Worm (Caenorhabditis elegans) whole organism, young adult: ENCODE measurements around the gene ogt-1.

Experiments used
- B0336.3 ChIP-seq: fragments of 200-800 bp; sonication (Bioruptor generic); IDR thresholded peaks from 2 replicates; pipeline ENCODE4 v1.3.6; 2022; ENCODE audit warnings: missing genetic modification characterization, missing compliant biosample characterization
- C17E4.6 ChIP-seq: fragments of 200-800 bp; sonication (Bioruptor generic); IDR thresholded peaks from 2 replicates; pipeline ENCODE4 v1.3.6; 2022; ENCODE audit warnings: missing genetic modification reagents, missing genetic modification characterization, missing compliant biosample characterization
- F49E8.2 ChIP-seq: sonication (generic microtip); optimal IDR thresholded peaks from 3 replicates; lab custom pipeline; 2017; ENCODE audit warnings: missing genetic modification characterization, mild to moderate bottlenecking, missing compliant biosample characterization, antibody characterized with exemption, moderate library complexity; ENCODE audit not compliant: insufficient read depth
- F52B5.7 ChIP-seq: sonication (generic microtip); optimal IDR thresholded peaks from 2 replicates; lab custom pipeline; 2016; ENCODE audit warnings: mild to moderate bottlenecking, missing genetic modification characterization, missing compliant biosample characterization
- K11D2.4 ChIP-seq: fragments of 200-800 bp; sonication (Bioruptor generic); IDR thresholded peaks from 2 replicates; pipeline ENCODE4 v1.3.6; 2022; ENCODE audit warnings: missing genetic modification reagents, missing genetic modification characterization, missing compliant biosample characterization
- Y53G8AR.9 ChIP-seq: fragments of 200-800 bp; sonication (Bioruptor generic); conservative IDR thresholded peaks from 2 replicates; pipeline ENCODE4 v1.3.6; 2022; ENCODE audit warnings: missing genetic modification reagents, missing genetic modification characterization, missing compliant biosample characterization
- Y56A3A.18 ChIP-seq: fragments of 200-800 bp; sonication (Bioruptor generic); IDR thresholded peaks from 2 replicates; pipeline ENCODE4 v1.3.6; 2022; ENCODE audit warnings: missing genetic modification reagents, missing genetic modification characterization, missing compliant biosample characterization
- Y95B8A.8 ChIP-seq: fragments of 200-800 bp; sonication (Bioruptor generic); IDR thresholded peaks from 2 replicates; pipeline ENCODE4 v1.3.6; 2022; ENCODE audit warnings: missing genetic modification reagents, missing genetic modification characterization, missing compliant biosample characterization
- aptf-3 ChIP-seq: fragments of 200-800 bp; sonication (Bioruptor generic); IDR thresholded peaks from 2 replicates; pipeline ENCODE4 v1.3.6; 2022; ENCODE audit warnings: missing genetic modification characterization, missing compliant biosample characterization
- atf-7 ChIP-seq: sonication (generic microtip); optimal IDR thresholded peaks from 2 replicates; lab custom pipeline; 2017; ENCODE audit warnings: mild to moderate bottlenecking, missing genetic modification characterization, missing compliant biosample characterization
- attf-3 ChIP-seq: fragments of 200-800 bp; sonication (Bioruptor generic); conservative IDR thresholded peaks from 2 replicates; pipeline ENCODE4 v1.3.6; 2022; ENCODE audit warnings: missing genetic modification reagents, missing genetic modification characterization, missing compliant biosample characterization
- attf-5 ChIP-seq: fragments of 200-800 bp; sonication (Bioruptor generic); optimal IDR thresholded peaks from 2 replicates; lab custom pipeline; 2018; ENCODE audit warnings: mild to moderate bottlenecking, missing genetic modification characterization, missing compliant biosample characterization
- ceh-79 ChIP-seq: sonication (generic microtip); optimal IDR thresholded peaks from 2 replicates; lab custom pipeline; 2017; ENCODE audit warnings: mild to moderate bottlenecking, missing genetic modification characterization, missing compliant biosample characterization
- ceh-91 ChIP-seq: fragments of 200-800 bp; sonication (Bioruptor generic); IDR thresholded peaks from 2 replicates; pipeline ENCODE4 v1.3.6; 2022; ENCODE audit warnings: missing genetic modification reagents, missing genetic modification characterization, missing compliant biosample characterization
- dox-1 ChIP-seq: fragments of 200-800 bp; sonication (Bioruptor generic); IDR thresholded peaks from 2 replicates; pipeline ENCODE4 v1.3.6; 2022; ENCODE audit warnings: missing genetic modification reagents, missing genetic modification characterization, missing compliant biosample characterization
- dpl-1 ChIP-seq: fragments of 150-350 bp; optimal IDR thresholded peaks from 2 replicates; lab custom pipeline; 2014; ENCODE audit warnings: missing biosample characterization, missing genetic modification reagents, missing genetic modification characterization
- egl-18 ChIP-seq: fragments of 200-800 bp; sonication (Bioruptor generic); IDR thresholded peaks from 2 replicates; pipeline ENCODE4 v1.3.6; 2022; ENCODE audit warnings: missing genetic modification reagents, missing genetic modification characterization, missing compliant biosample characterization
- ekl-4 ChIP-seq: fragments of 200-800 bp; sonication (Bioruptor generic); IDR thresholded peaks from 2 replicates; pipeline ENCODE4 v1.3.6; 2022; ENCODE audit warnings: missing genetic modification reagents, missing genetic modification characterization, missing compliant biosample characterization
- gei-17 ChIP-seq: fragments of 200-800 bp; sonication (Bioruptor generic); optimal IDR thresholded peaks from 2 replicates; lab custom pipeline; 2018; ENCODE audit warnings: mild to moderate bottlenecking, missing genetic modification characterization, missing compliant biosample characterization
- him-1 ChIP-seq: sonication (generic microtip); optimal IDR thresholded peaks from 2 replicates; lab custom pipeline; 2016; ENCODE audit warnings: missing genotype, missing genetic modification reagents, missing genetic modification characterization, missing compliant biosample characterization
- hlh-26 ChIP-seq: fragments of 200-800 bp; sonication (Bioruptor generic); conservative IDR thresholded peaks from 2 replicates; pipeline ENCODE4 v1.3.6; 2022; ENCODE audit warnings: missing genetic modification reagents, missing genetic modification characterization, missing compliant biosample characterization
- hmg-1.2 ChIP-seq: fragments of 200-800 bp; sonication (Bioruptor generic); IDR thresholded peaks from 2 replicates; pipeline ENCODE4 v1.3.6; 2022; ENCODE audit warnings: missing genetic modification reagents, missing genetic modification characterization, missing compliant biosample characterization
- hrde-1 ChIP-seq: sonication (generic microtip); optimal IDR thresholded peaks from 2 replicates; lab custom pipeline; 2016; ENCODE audit warnings: missing genetic modification characterization, mild to moderate bottlenecking, missing compliant biosample characterization, moderate library complexity, missing genotype, missing genetic modification reagents, borderline replicate concordance
- let-607 ChIP-seq, 2 experiments: fragments of 200-800 bp in 1 of 2; sonication (Bioruptor generic) in 1 of 2; sonication (generic microtip) in 1 of 2; optimal IDR thresholded peaks; 2 replicates each; lab custom pipeline; 2016 to 2018; ENCODE audit warnings: mild to moderate bottlenecking in 2 of 2, missing compliant biosample characterization in 2 of 2, missing genetic modification characterization in 2 of 2, moderate library complexity in 2 of 2, missing genotype in 1 of 2
- lir-1 ChIP-seq: fragments of 200-800 bp; sonication (Bioruptor generic); conservative IDR thresholded peaks from 2 replicates; pipeline ENCODE4 v1.3.6; 2022; ENCODE audit warnings: missing genetic modification reagents, missing genetic modification characterization, missing compliant biosample characterization
- madf-3 ChIP-seq: fragments of 200-800 bp; sonication (Bioruptor generic); IDR thresholded peaks from 2 replicates; pipeline ENCODE4 v1.3.6; 2022; ENCODE audit warnings: missing genetic modification reagents, missing genetic modification characterization, missing compliant biosample characterization
- madf-6 ChIP-seq: fragments of 200-800 bp; sonication (Bioruptor generic); IDR thresholded peaks from 2 replicates; pipeline ENCODE4 v1.3.6; 2022; ENCODE audit warnings: missing genetic modification reagents, missing genetic modification characterization, missing compliant biosample characterization
- mcd-1 ChIP-seq: fragments of 200-800 bp; sonication (Bioruptor generic); IDR thresholded peaks from 2 replicates; pipeline ENCODE4 v1.3.6; 2022; ENCODE audit warnings: missing genetic modification reagents, missing genetic modification characterization, missing compliant biosample characterization
- mxl-1 ChIP-seq: sonication (generic microtip); optimal IDR thresholded peaks from 2 replicates; lab custom pipeline; 2016; ENCODE audit warnings: missing genetic modification characterization, missing compliant biosample characterization
- nfya-1 ChIP-seq: sonication (generic microtip); optimal IDR thresholded peaks from 2 replicates; lab custom pipeline; 2017; ENCODE audit warnings: antibody characterized with exemption, missing compliant biosample characterization, missing genetic modification characterization, borderline replicate concordance; ENCODE audit not compliant: insufficient read depth
- nfya-2 ChIP-seq: fragments of 200-800 bp; sonication (Bioruptor generic); IDR thresholded peaks from 2 replicates; pipeline ENCODE4 v1.3.6; 2022; ENCODE audit warnings: missing genetic modification reagents, missing genetic modification characterization, missing compliant biosample characterization
- nfyb-1 ChIP-seq: fragments of 200-800 bp; sonication (Bioruptor generic); IDR thresholded peaks from 2 replicates; pipeline ENCODE4 v1.3.6; 2022; ENCODE audit warnings: missing genetic modification reagents, missing genetic modification characterization, missing compliant biosample characterization
- pbrm-1 ChIP-seq: fragments of 200-800 bp; sonication (Bioruptor generic); IDR thresholded peaks from 2 replicates; pipeline ENCODE4 v1.3.6; 2022; ENCODE audit warnings: missing genetic modification reagents, missing genetic modification characterization, missing compliant biosample characterization
- pha-4 ChIP-seq: fragments of 150-350 bp; sonication (generic microtip); optimal IDR thresholded peaks from 2 replicates; lab custom pipeline; 2014; ENCODE audit warnings: missing biosample characterization, missing genetic modification reagents, missing genetic modification characterization
- rcor-1 ChIP-seq: fragments of 200-800 bp; sonication (Bioruptor generic); IDR thresholded peaks from 2 replicates; pipeline ENCODE4 v1.3.6; 2022; ENCODE audit warnings: missing genetic modification reagents, missing genetic modification characterization, missing compliant biosample characterization
- sdz-38 ChIP-seq: sonication (generic microtip); optimal IDR thresholded peaks from 2 replicates; lab custom pipeline; 2016; ENCODE audit warnings: missing genotype, missing genetic modification characterization, missing compliant biosample characterization
- snpc-1.1 ChIP-seq: sonication (generic microtip); optimal IDR thresholded peaks from 2 replicates; lab custom pipeline; 2017; ENCODE audit warnings: missing genetic modification characterization, mild to moderate bottlenecking, missing compliant biosample characterization, antibody characterized with exemption, moderate library complexity, missing genotype, missing genetic modification reagents; ENCODE audit not compliant: insufficient read depth
- snpc-1.3 ChIP-seq: sonication (generic microtip); optimal IDR thresholded peaks from 2 replicates; lab custom pipeline; 2017; ENCODE audit warnings: missing genetic modification characterization, mild to moderate bottlenecking, missing compliant biosample characterization, antibody characterized with exemption, moderate library complexity, missing genotype, missing genetic modification reagents; ENCODE audit not compliant: insufficient read depth
- snpc-3.4 ChIP-seq: sonication (generic microtip); optimal IDR thresholded peaks from 2 replicates; lab custom pipeline; 2017; ENCODE audit warnings: missing genetic modification characterization, mild to moderate bottlenecking, missing compliant biosample characterization, antibody characterized with exemption, moderate library complexity, missing genotype, missing genetic modification reagents
- tbp1 ChIP-seq: fragments of 200-800 bp; sonication (Bioruptor generic); optimal IDR thresholded peaks from 2 replicates; lab custom pipeline; 2018; ENCODE audit warnings: mild to moderate bottlenecking, missing genetic modification characterization, missing compliant biosample characterization
- tlf-1 ChIP-seq: fragments of 200-800 bp; sonication (Bioruptor generic); optimal IDR thresholded peaks from 2 replicates; lab custom pipeline; 2018; ENCODE audit warnings: mild to moderate bottlenecking, missing genetic modification characterization, missing compliant biosample characterization
- xnd-1 ChIP-seq: sonication (generic microtip); optimal IDR thresholded peaks from 2 replicates; lab custom pipeline; 2016; ENCODE audit warnings: missing genotype, missing genetic modification reagents, missing genetic modification characterization, missing compliant biosample characterization
- ztf-18 ChIP-seq: sonication (generic microtip); optimal IDR thresholded peaks from 2 replicates; lab custom pipeline; 2016; ENCODE audit warnings: missing genotype, mild to moderate bottlenecking, missing genetic modification characterization, missing compliant biosample characterization
- ztf-25 ChIP-seq: fragments of 200-800 bp; sonication (Bioruptor generic); IDR thresholded peaks from 2 replicates; pipeline ENCODE4 v1.3.6; 2022; ENCODE audit warnings: missing genetic modification reagents, missing genetic modification characterization, missing compliant biosample characterization
- ztf-28 ChIP-seq: fragments of 200-800 bp; sonication (Bioruptor generic); IDR thresholded peaks from 2 replicates; pipeline ENCODE4 v1.3.6; 2022; ENCODE audit warnings: missing genetic modification reagents, missing genetic modification characterization, missing compliant biosample characterization
- ztf-3 ChIP-seq: fragments of 200-800 bp; sonication (Bioruptor generic); optimal IDR thresholded peaks from 2 replicates; lab custom pipeline; 2018; ENCODE audit warnings: mild to moderate bottlenecking, missing genetic modification characterization, missing compliant biosample characterization

ogt-1 gene

DNA sequence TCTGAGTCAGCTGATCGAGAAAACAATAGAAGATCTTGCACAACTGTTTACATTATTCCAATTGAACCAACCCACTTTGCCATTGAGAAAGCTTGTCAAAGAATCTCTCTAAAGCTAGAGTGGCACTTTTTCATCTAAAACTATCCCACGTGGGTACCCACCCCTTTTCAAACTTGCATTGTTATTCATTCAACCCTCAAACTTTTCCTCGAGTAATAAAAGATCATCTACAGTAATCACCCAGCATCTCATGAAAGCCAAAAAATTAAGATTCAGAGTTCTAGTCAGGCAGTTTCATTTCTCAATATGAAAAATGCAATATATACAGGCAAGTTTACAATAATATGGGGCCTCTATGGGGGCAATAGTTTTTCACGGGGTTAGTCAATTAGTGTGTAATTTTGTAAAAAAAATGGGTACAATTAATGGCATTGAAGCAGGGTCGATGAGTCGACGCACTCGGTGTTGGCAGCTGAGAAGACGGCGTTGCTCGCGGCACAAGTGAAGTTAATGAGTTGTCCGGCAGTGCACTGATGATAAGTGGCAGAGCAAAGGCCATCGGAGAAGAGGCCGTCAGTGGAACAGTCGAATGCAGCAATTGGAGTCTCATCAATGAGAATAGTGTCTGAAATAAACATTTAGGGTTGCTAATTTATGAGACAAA is 51.7 kb downstream of the ogt-1 start (continued):
- TF ChIP-seq rcor-1 (GFP tag; lab: Robert Waterston, UW): peak; percentile 78; the same call in 1 of the 2 replicates
- TF ChIP-seq C17E4.6 (GFP tag; lab: Robert Waterston, UW): 0 out of 2 replicates have a peak, but pooled peaks have one; percentile 11
- TF ChIP-seq atf-7 (tag; lab: Kevin White, UChicago): peak; percentile 24
- peak; percentile 72 for TF ChIP-seq F52B5.7
- TF ChIP-seq tlf-1 (GFP tag; lab: Kevin White, UChicago): peak; percentile 82
- no peak for TF ChIP-seq egl-18 (GFP tag; lab: Robert Waterston, UW)
- no peak for TF ChIP-seq attf-3 (GFP tag; lab: Robert Waterston, UW)
- TF ChIP-seq F49E8.2 (tag; lab: Kevin White, UChicago): peak; percentile 88
- TF ChIP-seq attf-5 (GFP tag; lab: Kevin White, UChicago): peak; percentile 22
- no peak for TF ChIP-seq ceh-79
- peak; percentile 88 for TF ChIP-seq snpc-3.4 (tag; lab: Kevin White, UChicago)
- no peak for TF ChIP-seq mxl-1
- TF ChIP-seq lir-1: peak; percentile 23; the same call in 1 of the 2 replicates
- TF ChIP-seq hlh-26 (GFP tag; lab: Robert Waterston, UW): no peak
- peak; percentile 92 for TF ChIP-seq ekl-4 (GFP tag; lab: Robert Waterston, UW)
- TF ChIP-seq let-607 (tag; optimal IDR thresholded peaks at IDR 0.05; lab: Kevin White, UChicago): no peak
- no peak; the same call in none of the 2 replicates for TF ChIP-seq ceh-91
- TF ChIP-seq pha-4 (tag; lab: Kevin White, UChicago): no peak
- TF ChIP-seq ztf-18 (tag; lab: Kevin White, UChicago): peak; percentile 38
- peak; percentile 59 for TF ChIP-seq xnd-1
- TF ChIP-seq ztf-25 (GFP tag; lab: Robert Waterston, UW): peak; percentile 72; the same call in 1 of the 2 replicates
- peak; percentile 85 for TF ChIP-seq madf-3 (GFP tag; lab: Robert Waterston, UW)
- TF ChIP-seq nfya-1: no peak
- TF ChIP-seq ztf-3: no peak
- peak; percentile 35 for TF ChIP-seq tbp1 (GFP tag; lab: Kevin White, UChicago)
- 0 out of 2 replicates have a peak, but pooled peaks have one; percentile 22 for TF ChIP-seq aptf-3 (GFP tag; lab: Robert Waterston, UW)
- TF ChIP-seq dpl-1 (GFP tag; lab: Kevin White, UChicago): no peak
- TF ChIP-seq Y53G8AR.9 (GFP tag; lab: Robert Waterston, UW): peak; percentile 83
- TF ChIP-seq nfya-2 (GFP tag; lab: Robert Waterston, UW): 0 out of 2 replicates have a peak, but pooled peaks have one; percentile 22
- no peak; the same call in 1 of the 2 replicates for TF ChIP-seq nfyb-1 (GFP tag; lab: Robert Waterston, UW)
- peak; percentile 96 for TF ChIP-seq hrde-1 (tag; lab: Kevin White, UChicago)
- TF ChIP-seq Y56A3A.18 (GFP tag; lab: Robert Waterston, UW): peak; percentile 75
- TF ChIP-seq pbrm-1: peak; percentile 66
- TF ChIP-seq Y95B8A.8: peak; percentile 92
- peak; percentile 84 for TF ChIP-seq madf-6 (GFP tag; lab: Robert Waterston, UW)
- TF ChIP-seq mcd-1 (GFP tag; lab: Robert Waterston, UW): no peak
- peak; percentile 73 for TF ChIP-seq dox-1 (GFP tag; lab: Robert Waterston, UW)
- peak; percentile 49; the same call in 1 of the 2 replicates for TF ChIP-seq hmg-1.2 (GFP tag; lab: Robert Waterston, UW)
- no peak for TF ChIP-seq sdz-38 (tag; lab: Kevin White, UChicago)
- TF ChIP-seq snpc-1.1 (tag; lab: Kevin White, UChicago): peak; percentile 75
- peak; percentile 8 for TF ChIP-seq him-1 (tag; lab: Kevin White, UChicago)
- peak; percentile 67 for TF ChIP-seq snpc-1.3
- TF ChIP-seq K11D2.4 (GFP tag; lab: Robert Waterston, UW): no peak
- TF ChIP-seq gei-17 (GFP tag; lab: Kevin White, UChicago): no peak
- TF ChIP-seq ztf-28 (GFP tag; lab: Robert Waterston, UW): no peak
- TF ChIP-seq B0336.3 (GFP tag; lab: Robert Waterston, UW): peak; percentile 97
